Worm (Caenorhabditis elegans): ENCODE measurements around the gene D2023.3.

DNA sequence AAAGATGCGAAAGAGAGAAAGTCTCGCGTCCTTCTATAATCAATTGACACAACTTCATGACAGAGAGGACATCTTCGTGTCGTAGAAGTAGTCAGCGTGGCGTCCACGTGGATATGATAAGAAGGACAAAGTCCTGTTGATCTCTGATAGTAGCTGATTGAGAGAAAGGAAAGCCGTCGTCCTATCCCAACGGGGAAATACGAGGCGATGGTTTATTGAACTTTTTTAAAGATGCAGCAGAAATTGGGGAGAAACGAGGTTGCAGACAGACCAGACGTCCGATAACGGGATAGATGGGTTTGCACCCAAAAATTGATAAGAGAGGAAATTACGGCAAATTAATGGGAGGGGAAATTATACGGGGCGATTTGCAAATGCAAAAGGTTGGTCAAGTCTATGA is 9.3 kb downstream of the D2023.3 start:
- TF ChIP-seq gmeb-1 (tag; optimal IDR thresholded peaks at IDR 0.05) (peak; percentile 57), lin-11 (tag; optimal IDR thresholded peaks at IDR 0.05) (no peak), blmp-1 (tag; optimal IDR thresholded peaks at IDR 0.05; ENCODE audit: insufficient read depth) (peak; percentile 97), alr-1 (tag; optimal IDR thresholded peaks at IDR 0.05) (no peak), nhr-21 (tag; optimal IDR thresholded peaks at IDR 0.05) (peak; percentile 99), fos-1 (tag; optimal IDR thresholded peaks at IDR 0.05) (peak; percentile 61), unc-62 (GFP tag; optimal IDR thresholded peaks at IDR 0.05) (no peak), snpc-4 (tag; optimal IDR thresholded peaks at IDR 0.05) (no peak), nhr-12 (tag; optimal IDR thresholded peaks at IDR 0.05) (no peak), nhr-10 (tag; optimal IDR thresholded peaks at IDR 0.05) (no peak), lin-13 (GFP tag; optimal IDR thresholded peaks at IDR 0.05) (no peak)

Data from whole organism, L2 larva.